Worm (Caenorhabditis elegans) whole organism, L3 larva: ENCODE measurements around the gene K09E3.2.

Source experiments
- egl-27 ChIP-seq: sonication (generic microtip); optimal IDR thresholded peaks from 4 replicates; lab custom pipeline; 2017; ENCODE audit warnings: missing biosample characterization, missing genetic modification reagents, missing genetic modification characterization
- nhr-11 ChIP-seq: fragments of 150-350 bp; optimal IDR thresholded peaks from 2 replicates; lab custom pipeline; 2014; ENCODE audit warnings: missing biosample characterization, missing genetic modification characterization

ce11 chrX:17080635-17081376 is 36.7 kb upstream of the K09E3.2 start, which contains the start of the genes irld-23 and C08A9.10:
- no peak for TF ChIP-seq nhr-11 (tag; lab: Kevin White, UChicago)
- no peak for TF ChIP-seq egl-27 (tag; lab: Kevin White, UChicago)
